Fruit fly (Drosophila melanogaster) whole organism, adult: ENCODE results near the gene LSm3.

Experiments
- CG12768 ChIP-seq: fragments of 200-800 bp; sonication (Bioruptor generic); optimal IDR thresholded peaks from 2 replicates; lab custom pipeline; 2017; ENCODE audit warnings: missing biosample characterization, missing genetic modification characterization, mild to moderate bottlenecking, moderate library complexity, missing genetic modification reagents
- CG1620 ChIP-seq: fragments of 200-800 bp; sonication (Bioruptor generic); optimal IDR thresholded peaks from 2 replicates; lab custom pipeline; 2016; ENCODE audit warnings: missing biosample characterization, missing genetic modification characterization
- CG7045 ChIP-seq: fragments of 200-800 bp; sonication (Bioruptor generic); optimal IDR thresholded peaks from 2 replicates; lab custom pipeline; 2017; ENCODE audit warnings: missing biosample characterization, mild to moderate bottlenecking, missing genetic modification characterization
- CG7101 ChIP-seq: fragments of 200-800 bp; sonication (Bioruptor generic); optimal IDR thresholded peaks from 2 replicates; lab custom pipeline; 2018; ENCODE audit warnings: missing biosample characterization, mild to moderate bottlenecking, missing genetic modification characterization, moderate library complexity
- cic ChIP-seq: fragments of 200-800 bp; sonication (Bioruptor generic); optimal IDR thresholded peaks from 2 replicates; lab custom pipeline; 2017; ENCODE audit warnings: missing biosample characterization, mild to moderate bottlenecking, missing genetic modification characterization, moderate library complexity
- cnc ChIP-seq, 2 experiments: fragments of >200 bp; optimal IDR thresholded peaks; 2 replicates each; lab custom pipeline; 2017
- kay ChIP-seq: fragments of 200-800 bp; sonication (Bioruptor generic); peaks from one replicate; lab custom pipeline; 2016; ENCODE audit warnings: missing biosample characterization, missing genetic modification characterization, borderline replicate concordance
- pad ChIP-seq: fragments of 200-800 bp; sonication (Bioruptor generic); optimal IDR thresholded peaks from 3 replicates; lab custom pipeline; 2017; ENCODE audit warnings: missing biosample characterization, missing genetic modification characterization, mild to moderate bottlenecking, moderate library complexity, missing genetic modification reagents

DNA sequence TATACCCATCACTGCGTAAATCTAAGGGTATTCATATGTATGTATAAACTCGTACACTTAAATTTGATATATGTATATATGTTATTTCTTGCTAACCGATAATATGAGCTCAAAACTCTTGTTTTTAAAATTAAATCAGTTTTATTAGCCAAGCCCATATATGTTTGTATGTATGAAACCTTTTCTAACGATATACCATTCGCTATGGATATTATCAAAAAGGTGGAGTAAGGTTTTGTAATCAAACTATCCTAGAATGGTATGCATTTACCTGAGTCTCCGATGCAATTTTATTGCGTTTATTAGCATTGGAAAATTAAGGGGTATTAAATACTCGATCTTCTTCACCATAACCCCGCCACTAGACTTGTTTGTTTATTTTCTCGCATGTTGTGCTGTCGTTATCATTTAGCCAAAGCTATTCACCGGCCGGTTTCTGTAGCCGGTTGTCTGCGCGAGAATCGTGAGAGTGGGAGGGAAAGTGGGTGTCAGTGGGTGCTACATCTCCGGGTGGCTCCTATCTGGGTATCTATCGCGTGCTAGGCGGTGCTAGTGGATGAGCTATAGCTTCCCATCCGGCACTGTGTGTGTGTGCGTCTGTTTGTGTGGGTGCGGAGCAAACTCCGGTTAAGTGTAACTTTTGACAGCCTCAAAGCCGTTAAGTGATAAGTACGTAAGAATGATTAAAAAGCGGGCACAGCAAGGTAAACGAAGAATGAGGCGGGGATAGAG lies 11.9 kb downstream of the LSm3 start:
- TF ChIP-seq kay (GFP tag; lab: Kevin White, UChicago), result peak; percentile 66
- no peak for TF ChIP-seq CG7045 (GFP tag; lab: Kevin White, UChicago)
- no peak for TF ChIP-seq CG1620 (GFP tag; lab: Kevin White, UChicago)
- TF ChIP-seq CG7101 (tag; lab: Kevin White, UChicago), result no peak
- TF ChIP-seq CG12768 (GFP tag; lab: Kevin White, UChicago), result no peak
- peak; percentile 41 for TF ChIP-seq cic (GFP tag; lab: Kevin White, UChicago)
- TF ChIP-seq pad (GFP tag; lab: Kevin White, UChicago), result no peak
- TF ChIP-seq cnc (optimal IDR thresholded peaks at IDR 0.05; lab: Kevin White, UChicago), result no peak
